Worm (Caenorhabditis elegans): Measurements from ENCODE around the gene dhs-30.

Gene dhs-30

DNA sequence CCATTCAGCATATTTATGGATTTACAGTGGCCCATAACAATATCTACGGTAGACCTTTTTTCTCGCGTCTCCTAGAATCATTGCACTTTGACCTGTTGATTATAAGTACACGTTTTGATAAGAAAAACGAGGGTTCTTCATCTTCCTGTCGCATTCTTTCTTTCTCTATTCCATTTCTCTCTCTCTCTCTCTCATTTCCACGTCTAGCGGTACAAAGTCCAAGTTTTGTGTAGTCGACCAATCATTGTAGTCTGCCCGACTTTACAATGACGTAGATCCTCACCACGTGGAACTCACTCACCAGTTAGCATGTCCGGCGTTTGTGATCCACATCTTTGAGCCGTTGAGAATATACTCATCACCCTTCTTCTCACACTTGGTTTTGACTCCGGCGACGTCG is 19.5 kb downstream of the dhs-30 start (continued):
- TF ChIP-seq ztf-1 (GFP tag; conservative IDR thresholded peaks at IDR 0.05) (no peak), lin-13 (GFP tag; optimal IDR thresholded peaks at IDR 0.05) (peak; percentile 48), sma-3 (GFP tag; optimal IDR thresholded peaks at IDR 0.05) (peak; percentile 44), sma-9 (GFP tag; optimal IDR thresholded peaks at IDR 0.05) (peak; percentile 87), sma-9 (tag; optimal IDR thresholded peaks at IDR 0.05) (no peak), nhr-23 (tag; optimal IDR thresholded peaks at IDR 0.05) (no peak), nhr-129 (tag; optimal IDR thresholded peaks at IDR 0.05) (peak; percentile 82), skn-1 (tag; optimal IDR thresholded peaks at IDR 0.05) (no peak), mdl-1 (tag; optimal IDR thresholded peaks at IDR 0.05) (peak; percentile 54 to 71), C34F6.9 (tag; optimal IDR thresholded peaks at IDR 0.05) (peak; percentile 24), elt-3 (tag; optimal IDR thresholded peaks at IDR 0.05) (no peak), sem-4 (tag; optimal IDR thresholded peaks at IDR 0.05) (no peak), peb-1 (tag; optimal IDR thresholded peaks at IDR 0.05) (no peak), F13H6.1 (tag; optimal IDR thresholded peaks at IDR 0.05) (peak; percentile 65), fos-1 (tag; optimal IDR thresholded peaks at IDR 0.05) (peak; percentile 72), mbf-1 (tag; optimal IDR thresholded peaks at IDR 0.05) (no peak), lin-11 (tag; optimal IDR thresholded peaks at IDR 0.05) (no peak), ztf-11 (tag; optimal IDR thresholded peaks at IDR 0.05) (no peak), crh-2 (tag; optimal IDR thresholded peaks at IDR 0.05) (peak; percentile 88), ceh-16 (tag; optimal IDR thresholded peaks at IDR 0.05) (no peak), nhr-10 (tag; optimal IDR thresholded peaks at IDR 0.05) (no peak), zag-1 (tag; optimal IDR thresholded peaks at IDR 0.05) (no peak)

DNA sequence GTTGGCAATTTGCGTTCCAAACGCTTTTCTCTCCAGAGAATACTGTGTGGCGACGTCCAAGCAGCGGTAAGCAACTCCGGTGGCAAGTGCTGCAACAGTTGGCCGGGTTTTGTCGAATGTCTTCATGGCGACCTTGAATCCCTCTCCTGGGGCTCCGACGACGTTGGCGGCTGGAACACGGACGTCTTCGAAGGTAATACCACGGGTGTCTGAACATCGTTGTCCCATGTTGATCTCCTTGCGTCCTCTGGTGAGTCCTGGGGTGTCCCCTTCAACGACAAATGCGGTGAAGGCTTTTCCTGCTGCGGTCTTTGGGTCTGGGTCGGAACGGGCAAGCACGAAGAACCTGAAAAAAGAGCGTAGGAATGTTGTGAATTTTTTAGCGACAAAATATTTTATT is 19.9 kb downstream of the dhs-30 start:
- TF ChIP-seq alr-1 (tag; optimal IDR thresholded peaks at IDR 0.05) (no peak), snpc-4 (tag; optimal IDR thresholded peaks at IDR 0.05) (no peak), ceh-82 (tag; optimal IDR thresholded peaks at IDR 0.05) (no peak)

DNA sequence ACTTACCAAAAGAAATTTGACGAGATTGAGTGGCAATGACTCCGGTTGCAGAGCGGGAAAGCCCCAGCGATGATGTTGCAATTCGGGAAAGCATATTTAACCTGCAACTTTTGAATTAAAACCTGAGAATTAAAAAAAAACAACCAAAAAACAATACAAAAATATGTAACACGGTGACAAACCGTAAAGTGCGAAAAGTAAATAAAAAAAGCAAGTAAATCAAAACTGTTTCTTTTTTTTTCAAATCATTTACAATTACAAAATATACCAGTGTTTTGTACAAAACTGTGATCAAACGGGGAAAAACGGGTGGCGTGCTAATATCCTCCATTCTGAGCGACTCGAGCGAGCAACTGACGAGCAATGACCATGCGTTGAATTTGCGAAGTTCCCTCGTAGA is 20.8 kb downstream of the dhs-30 start, which contains the start of gene acdh-10:
Gene acdh-10 (minus strand): TSS at position 101 of the 400 bp plus-strand sequence.
- no peak for TF ChIP-seq dmd-4 (tag; optimal IDR thresholded peaks at IDR 0.05)
- no peak for TF ChIP-seq sem-4 (tag; optimal IDR thresholded peaks at IDR 0.05)
- TF ChIP-seq ZK546.5 (tag; optimal IDR thresholded peaks at IDR 0.05) = no peak
- no peak for TF ChIP-seq ztf-4 (tag; optimal IDR thresholded peaks at IDR 0.05)
- no peak for TF ChIP-seq aly-2 (tag; optimal IDR thresholded peaks at IDR 0.05)

DNA sequence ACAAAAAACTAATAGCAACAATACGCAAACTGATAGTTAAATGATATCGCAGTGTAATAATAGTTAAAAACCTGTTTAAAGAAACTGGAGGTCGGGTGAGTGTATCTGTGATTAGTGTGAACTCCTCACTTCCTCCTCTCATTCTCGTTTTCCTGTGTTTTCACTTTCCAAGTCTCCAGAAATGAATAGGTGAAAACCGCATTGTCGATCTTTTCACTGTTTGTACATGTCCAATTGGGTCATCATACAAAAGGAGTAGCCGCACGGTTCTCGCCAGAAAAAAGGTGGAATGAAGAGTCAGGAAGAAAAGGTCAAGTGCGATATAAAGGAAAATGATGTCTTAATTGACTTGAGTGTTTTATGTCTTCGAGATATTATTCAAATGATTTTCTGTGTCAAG is 24.1 kb downstream of the dhs-30 start:
- TF ChIP-seq nhr-21 (tag; optimal IDR thresholded peaks at IDR 0.05) (peak; percentile 46), blmp-1 (tag; optimal IDR thresholded peaks at IDR 0.05; ENCODE audit: insufficient read depth) (peak; percentile 56), nhr-129 (tag; optimal IDR thresholded peaks at IDR 0.05) (no peak), R02D3.7 (tag; optimal IDR thresholded peaks at IDR 0.05) (no peak)

DNA sequence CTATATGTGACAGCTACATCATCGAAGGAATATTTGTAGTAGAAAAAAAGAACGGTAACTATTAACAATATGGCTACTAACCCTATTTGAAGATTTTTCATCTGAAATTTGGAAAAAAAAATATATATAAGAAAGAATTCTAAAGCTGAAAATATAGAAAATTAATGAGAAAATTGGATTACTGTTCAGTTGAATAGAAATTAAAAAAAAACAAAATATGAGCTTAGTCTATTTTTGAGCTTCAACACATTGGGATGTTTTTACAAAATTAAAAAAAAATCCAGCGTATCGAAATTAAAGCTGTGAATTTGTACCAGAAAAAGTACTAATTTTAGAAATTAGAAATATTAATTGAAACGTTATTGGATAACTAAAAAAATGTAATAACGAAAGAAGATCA is 26.4 kb downstream of the dhs-30 start, which contains the start of gene T08G2.2:
Gene T08G2.2 (minus strand): TSS at position 101 of the 400 bp plus-strand sequence.
- TF ChIP-seq sem-4 (tag; optimal IDR thresholded peaks at IDR 0.05) (no peak), ceh-16 (tag; optimal IDR thresholded peaks at IDR 0.05) (no peak), skn-1 (tag; optimal IDR thresholded peaks at IDR 0.05) (no peak), nhr-237 (tag; optimal IDR thresholded peaks at IDR 0.05) (no peak), dmd-4 (tag; optimal IDR thresholded peaks at IDR 0.05) (no peak)

DNA sequence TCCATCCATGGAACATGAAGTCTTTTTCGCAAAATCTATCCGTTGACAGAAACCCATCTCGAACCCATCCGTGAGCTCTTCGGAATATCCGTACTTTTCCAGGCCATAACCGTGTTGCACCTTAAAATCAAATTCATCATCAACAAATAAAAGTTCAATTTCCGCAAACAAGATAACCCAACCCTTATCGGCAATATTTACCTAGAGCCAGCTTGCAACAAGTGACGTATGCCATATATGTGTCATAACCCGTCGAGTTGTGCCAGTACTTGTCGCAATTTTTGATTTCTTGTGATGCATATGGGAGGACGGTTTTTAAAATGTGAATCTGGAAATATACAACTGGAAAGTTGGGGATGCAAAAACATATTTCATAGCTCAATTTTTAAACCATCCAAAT is 29.8 kb downstream of the dhs-30 start:
- TF ChIP-seq sma-3 (GFP tag; optimal IDR thresholded peaks at IDR 0.05) (no peak), elt-1 (tag; optimal IDR thresholded peaks at IDR 0.05) (no peak), crh-2 (tag; optimal IDR thresholded peaks at IDR 0.05) (peak; percentile 9), fos-1 (tag; optimal IDR thresholded peaks at IDR 0.05) (peak; percentile 83)
